Worm (Caenorhabditis elegans) whole organism, L1 larva: ENCODE data around the gene fkh-2.

Experiments used
- hpl-2 ChIP-seq: fragments of 150-350 bp; optimal IDR thresholded peaks from 2 replicates; lab custom pipeline; 2014; ENCODE audit warnings: missing biosample characterization, missing genetic modification reagents, missing genetic modification characterization
- nhr-28 ChIP-seq: fragments of 150-350 bp; optimal IDR thresholded peaks from 2 replicates; lab custom pipeline; 2014; ENCODE audit warnings: missing biosample characterization, missing genetic modification characterization

DNA sequence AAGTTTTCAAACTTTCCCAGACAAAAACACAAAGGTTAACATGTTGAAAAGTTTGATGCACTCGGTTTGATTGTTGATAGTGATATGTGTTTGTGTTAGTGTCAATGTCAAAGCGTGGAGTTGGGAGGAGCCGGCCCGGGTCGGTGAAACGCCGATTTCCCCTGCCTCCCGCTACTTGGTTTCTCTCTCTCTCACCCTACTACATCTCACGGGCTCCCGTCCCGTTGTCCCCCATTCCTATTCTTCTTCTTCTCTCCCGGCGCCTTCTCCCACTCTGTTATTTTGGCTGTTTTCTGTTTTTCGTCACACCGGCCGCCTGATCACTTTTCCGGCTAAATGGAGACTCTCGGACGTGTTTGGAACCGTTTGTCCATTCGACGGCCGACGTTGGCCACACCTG, 35.8 kb downstream of the fkh-2 start:
- no peak for TF ChIP-seq nhr-28
- no peak for TF ChIP-seq hpl-2 (GFP tag; lab: Kevin White, UChicago)
